Fruit fly (Drosophila melanogaster) whole organism, embryonic: ENCODE data around the gene Sfxn2.

Experiments used
- Asciz ChIP-seq: fragments of 200-800 bp; sonication (Bioruptor generic); optimal IDR thresholded peaks from 2 replicates; lab custom pipeline; 2017; ENCODE audit warnings: missing biosample characterization, mild to moderate bottlenecking, missing genetic modification characterization, missing genetic modification reagents
- CG11504 ChIP-seq: fragments of 200-800 bp; sonication (Bioruptor generic); optimal IDR thresholded peaks from 3 replicates; lab custom pipeline; 2019; ENCODE audit warnings: missing biosample characterization, mild to moderate bottlenecking, missing genetic modification characterization, moderate library complexity
- CG13624 ChIP-seq: fragments of 200-800 bp; sonication (Bioruptor generic); optimal IDR thresholded peaks from 2 replicates; lab custom pipeline; 2016; ENCODE audit warnings: missing biosample characterization, missing genetic modification characterization
- CG14860 ChIP-seq: fragments of 200-800 bp; sonication (Bioruptor generic); IDR thresholded peaks from 3 replicates; pipeline ENCODE4 v1.3.6; 2022; ENCODE audit warnings: missing biosample characterization, missing genetic modification characterization; ENCODE audit not compliant: partially characterized antibody
- CG15269 ChIP-seq: fragments of 200-800 bp; sonication (Bioruptor generic); optimal IDR thresholded peaks from 2 replicates; lab custom pipeline; 2018; ENCODE audit warnings: missing biosample characterization, mild to moderate bottlenecking, missing genetic modification characterization, moderate library complexity
- CG15514 ChIP-seq: fragments of 200-800 bp; sonication (Bioruptor generic); optimal IDR thresholded peaks from 3 replicates; lab custom pipeline; 2017; ENCODE audit warnings: missing biosample characterization, missing genetic modification characterization, mild to moderate bottlenecking, moderate library complexity, missing genetic modification reagents
- CG15696 ChIP-seq: fragments of 200-800 bp; sonication (Bioruptor generic); optimal IDR thresholded peaks from 2 replicates; lab custom pipeline; 2019; ENCODE audit warnings: missing biosample characterization, mild to moderate bottlenecking, missing genetic modification characterization, moderate library complexity
- CG16863 ChIP-seq: fragments of 200-800 bp; sonication (Bioruptor generic); optimal IDR thresholded peaks from 3 replicates; lab custom pipeline; 2016; ENCODE audit warnings: missing biosample characterization, missing genetic modification characterization
- CG31388 ChIP-seq: fragments of 200-800 bp; sonication (Bioruptor generic); optimal IDR thresholded peaks from 2 replicates; lab custom pipeline; 2016; ENCODE audit warnings: missing biosample characterization, missing genetic modification characterization
- CG31441 ChIP-seq: fragments of 200-800 bp; sonication (Bioruptor generic); IDR thresholded peaks from 2 replicates; pipeline ENCODE4 v1.3.6; 2022; ENCODE audit warnings: missing biosample characterization, missing genetic modification characterization
- CG32772 ChIP-seq: fragments of 200-800 bp; sonication (Bioruptor generic); IDR thresholded peaks from 2 replicates; pipeline ENCODE4 v1.3.6; 2022; ENCODE audit warnings: missing biosample characterization, missing genetic modification characterization
- CG34376 ChIP-seq: fragments of 200-800 bp; sonication (Bioruptor generic); optimal IDR thresholded peaks from 2 replicates; lab custom pipeline; 2018; ENCODE audit warnings: missing biosample characterization, mild to moderate bottlenecking, missing genetic modification characterization
- CG3995 ChIP-seq: fragments of 200-800 bp; sonication (Bioruptor generic); optimal IDR thresholded peaks from 3 replicates; lab custom pipeline; 2016; ENCODE audit warnings: missing biosample characterization, missing genetic modification characterization
- CG4404 ChIP-seq: fragments of 200-800 bp; sonication (Bioruptor generic); IDR thresholded peaks from 2 replicates; pipeline ENCODE4 v1.3.6; 2022; ENCODE audit warnings: missing biosample characterization, missing genetic modification characterization
- CG6689 ChIP-seq: fragments of 200-800 bp; sonication (Bioruptor generic); IDR thresholded peaks from 2 replicates; pipeline ENCODE4 v1.3.6; 2022; ENCODE audit warnings: missing biosample characterization, missing genetic modification characterization
- CG7556 ChIP-seq: fragments of 200-800 bp; sonication (Bioruptor generic); optimal IDR thresholded peaks from 2 replicates; lab custom pipeline; 2017; ENCODE audit warnings: missing biosample characterization, mild to moderate bottlenecking, missing genetic modification characterization
- CHES-1-like ChIP-seq: fragments of 200-800 bp; sonication (Bioruptor generic); optimal IDR thresholded peaks from 2 replicates; lab custom pipeline; 2016; ENCODE audit warnings: missing biosample characterization, missing genetic modification characterization
- Dad ChIP-seq: fragments of 200-800 bp; sonication (Bioruptor generic); optimal IDR thresholded peaks from 3 replicates; lab custom pipeline; 2016; ENCODE audit warnings: missing biosample characterization, missing genetic modification characterization
- Dek ChIP-seq: fragments of 200-800 bp; sonication (Bioruptor generic); optimal IDR thresholded peaks from 3 replicates; lab custom pipeline; 2019; ENCODE audit warnings: missing biosample characterization, mild to moderate bottlenecking, missing genetic modification characterization, moderate library complexity
- Dip3 ChIP-seq: fragments of 200-800 bp; sonication (Bioruptor generic); optimal IDR thresholded peaks from 3 replicates; lab custom pipeline; 2016; ENCODE audit warnings: missing biosample characterization, missing genetic modification characterization
- Ets97D ChIP-seq: fragments of 200-800 bp; sonication (Bioruptor generic); optimal IDR thresholded peaks from 3 replicates; lab custom pipeline; 2016; ENCODE audit warnings: missing biosample characterization, missing genetic modification characterization
- HmgD ChIP-seq: fragments of 200-800 bp; sonication (Bioruptor generic); optimal IDR thresholded peaks from 3 replicates; lab custom pipeline; 2016; ENCODE audit warnings: missing biosample characterization, missing genetic modification characterization
- Hr78 ChIP-seq, 2 experiments: fragments of 200-800 bp in 1 of 2; fragments of >200 bp in 1 of 2; sonication (Bioruptor generic) in 1 of 2; optimal IDR thresholded peaks; 2 replicates each; lab custom pipeline; 2017 to 2019; ENCODE audit warnings: missing biosample characterization in 2 of 2, missing genetic modification characterization in 2 of 2, mild to moderate bottlenecking in 1 of 2, moderate library complexity in 1 of 2
- Nf-YB ChIP-seq: fragments of 200-800 bp; sonication (Bioruptor generic); optimal IDR thresholded peaks from 3 replicates; lab custom pipeline; 2019; ENCODE audit warnings: missing biosample characterization, mild to moderate bottlenecking, missing genetic modification characterization, moderate library complexity
- Oli ChIP-seq: fragments of 200-800 bp; sonication (Bioruptor generic); optimal IDR thresholded peaks from 2 replicates; lab custom pipeline; 2018; ENCODE audit warnings: missing biosample characterization, mild to moderate bottlenecking, missing genetic modification characterization, moderate library complexity
- Sox100B ChIP-seq: fragments of 200-800 bp; sonication (Bioruptor generic); optimal IDR thresholded peaks from 3 replicates; lab custom pipeline; 2018; ENCODE audit warnings: missing biosample characterization, mild to moderate bottlenecking, missing genetic modification characterization
- Trl ChIP-seq, 3 experiments: fragments of >200 bp in 2 of 3; fragments of 200-800 bp in 1 of 3; sonication (Bioruptor generic) in 1 of 3; optimal IDR thresholded peaks; 2 replicates in 1 of 3; 3 replicates in 2 of 3; lab custom pipeline; 2016 to 2017; ENCODE audit warnings: missing biosample characterization in 1 of 3, missing genetic modification characterization in 1 of 3
- Vsx1 ChIP-seq: fragments of 200-800 bp; sonication (Bioruptor generic); optimal IDR thresholded peaks from 2 replicates; lab custom pipeline; 2017; ENCODE audit warnings: missing biosample characterization, mild to moderate bottlenecking, missing genetic modification characterization, missing genetic modification reagents
- ap ChIP-seq: fragments of 200-800 bp; sonication (Bioruptor generic); IDR thresholded peaks from 2 replicates; pipeline ENCODE4 v1.3.6; 2022; ENCODE audit warnings: missing biosample characterization, missing genetic modification characterization
- ara ChIP-seq: fragments of 200-800 bp; sonication (Bioruptor generic); IDR thresholded peaks from 2 replicates; pipeline ENCODE4 v1.3.6; 2022; ENCODE audit warnings: missing biosample characterization, missing genetic modification characterization
- bcd ChIP-seq: fragments of 200-800 bp; sonication (Bioruptor generic); optimal IDR thresholded peaks from 2 replicates; lab custom pipeline; 2017; ENCODE audit warnings: missing biosample characterization, mild to moderate bottlenecking, missing genetic modification characterization
- cato ChIP-seq: fragments of 200-800 bp; sonication (Bioruptor generic); optimal IDR thresholded peaks from 2 replicates; lab custom pipeline; 2016; ENCODE audit warnings: missing biosample characterization, missing genetic modification characterization, borderline replicate concordance
- chif ChIP-seq, 2 experiments: fragments of 200-800 bp; sonication (Bioruptor generic); optimal IDR thresholded peaks; 3 replicates each; lab custom pipeline; 2016; ENCODE audit warnings: missing biosample characterization in 2 of 2, missing genetic modification characterization in 2 of 2
- cwo ChIP-seq: fragments of 200-800 bp; sonication (Bioruptor generic); optimal IDR thresholded peaks from 3 replicates; lab custom pipeline; 2017; ENCODE audit warnings: missing biosample characterization, missing genetic modification characterization, mild to moderate bottlenecking, moderate library complexity, missing genetic modification reagents
- dati ChIP-seq: fragments of 200-800 bp; sonication (Bioruptor generic); IDR thresholded peaks from 2 replicates; pipeline ENCODE4 v1.3.6; 2022; ENCODE audit warnings: missing biosample characterization, missing genetic modification characterization
- esg ChIP-seq: fragments of 200-800 bp; sonication (Bioruptor generic); conservative IDR thresholded peaks from 2 replicates; pipeline ENCODE4 v1.3.6; 2022; ENCODE audit warnings: missing biosample characterization, missing genetic modification characterization
- her ChIP-seq: fragments of 200-800 bp; sonication (Bioruptor generic); optimal IDR thresholded peaks from 2 replicates; lab custom pipeline; 2016; ENCODE audit warnings: missing biosample characterization, missing genetic modification characterization
- kah ChIP-seq: fragments of 200-800 bp; sonication (Bioruptor generic); optimal IDR thresholded peaks from 2 replicates; lab custom pipeline; 2018; ENCODE audit warnings: missing biosample characterization, mild to moderate bottlenecking, missing genetic modification characterization
- ken ChIP-seq: fragments of 200-800 bp; sonication (Bioruptor generic); IDR thresholded peaks from 3 replicates; pipeline ENCODE4 v1.3.6; 2022; ENCODE audit warnings: missing biosample characterization, missing genetic modification characterization
- odd ChIP-seq: fragments of 200-800 bp; sonication (Bioruptor generic); optimal IDR thresholded peaks from 2 replicates; lab custom pipeline; 2017; ENCODE audit warnings: missing biosample characterization, mild to moderate bottlenecking, missing genetic modification characterization
- p53 ChIP-seq: fragments of 200-800 bp; sonication (Bioruptor generic); optimal IDR thresholded peaks from 2 replicates; lab custom pipeline; 2016; ENCODE audit warnings: missing biosample characterization, missing genetic modification characterization
- pan ChIP-seq, 4 experiments: fragments of >200 bp in 3 of 4; fragments of 200-800 bp in 1 of 4; sonication (Bioruptor generic) in 1 of 4; optimal IDR thresholded peaks in 3 of 4; IDR thresholded peaks in 1 of 4; 2 replicates each; pipeline versions ENCODE4 v1.3.6 to Lab custom; 2017 to 2022; ENCODE audit warnings: missing biosample characterization in 2 of 4, missing genetic modification characterization in 2 of 4, mixed read lengths in 1 of 4
- pita ChIP-seq: fragments of 200-800 bp; sonication (Bioruptor generic); optimal IDR thresholded peaks from 2 replicates; lab custom pipeline; 2017; ENCODE audit warnings: missing biosample characterization, mild to moderate bottlenecking, missing genetic modification characterization
- schlank ChIP-seq: fragments of 200-800 bp; sonication (Bioruptor generic); optimal IDR thresholded peaks from 2 replicates; lab custom pipeline; 2018; ENCODE audit warnings: missing biosample characterization, mild to moderate bottlenecking, missing genetic modification characterization
- sd ChIP-seq: fragments of 200-800 bp; sonication (Bioruptor generic); optimal IDR thresholded peaks from 3 replicates; lab custom pipeline; 2018; ENCODE audit warnings: missing biosample characterization, mild to moderate bottlenecking, missing genetic modification characterization, moderate library complexity
- slbo ChIP-seq: fragments of 200-800 bp; sonication (Bioruptor generic); IDR thresholded peaks from 2 replicates; pipeline ENCODE4 v1.3.6; 2022; ENCODE audit warnings: missing biosample characterization, missing genetic modification characterization
- stc ChIP-seq: fragments of 200-800 bp; sonication (Bioruptor generic); IDR thresholded peaks from 2 replicates; pipeline ENCODE4 v1.3.6; 2022; ENCODE audit warnings: missing biosample characterization, missing genetic modification characterization
- trh ChIP-seq: fragments of 200-800 bp; sonication (Bioruptor generic); optimal IDR thresholded peaks from 2 replicates; lab custom pipeline; 2016; ENCODE audit warnings: missing biosample characterization, missing genetic modification characterization
- tx ChIP-seq: fragments of 200-800 bp; sonication (Bioruptor generic); optimal IDR thresholded peaks from 2 replicates; lab custom pipeline; 2016; ENCODE audit warnings: missing biosample characterization, missing genetic modification characterization

The Sfxn2 gene

dm6 chr3L:19024800-19025199, 38.2 kb upstream of the Sfxn2 start (continued):
- peak; percentile 60 for TF ChIP-seq odd
- TF ChIP-seq slbo = peak; percentile 63; the same call in 1 of the 2 replicates
- peak; percentile 29 for TF ChIP-seq HmgD (GFP tag; lab: Kevin White, UChicago)
- TF ChIP-seq ken (GFP tag; lab: Robert Waterston, UW) = peak; percentile 68; the same call in 2 of the 3 replicates
- peak; percentile 11 for TF ChIP-seq Dek
- TF ChIP-seq Dad (GFP tag; lab: Kevin White, UChicago) = peak; percentile 47
- TF ChIP-seq esg = peak; percentile 75
- peak; percentile 63 for TF ChIP-seq CG13624 (GFP tag; lab: Kevin White, UChicago)
- no peak for TF ChIP-seq schlank
- TF ChIP-seq ap = peak; percentile 79
- TF ChIP-seq trh (GFP tag; lab: Kevin White, UChicago) = peak; percentile 17
- no peak for TF ChIP-seq pan (optimal IDR thresholded peaks at IDR 0.05; lab: Kevin White, UChicago)
- peak in 1 of 2 experiments; percentile 84 for TF ChIP-seq pan (GFP tag; optimal IDR thresholded peaks at IDR 0.05 in 1 of 2, IDR thresholded peaks at IDR 0.05 in 1 of 2)
- TF ChIP-seq CG31441 (GFP tag; lab: Robert Waterston, UW) = peak; percentile 88
- TF ChIP-seq Dip3 (GFP tag; lab: Kevin White, UChicago) = peak; percentile 22
- peak; percentile 66; the same call in 1 of the 2 replicates for TF ChIP-seq dati (GFP tag; lab: Robert Waterston, UW)
- TF ChIP-seq CG4404 (GFP tag; lab: Robert Waterston, UW) = peak; percentile 81
- TF ChIP-seq CG31388 (GFP tag; lab: Kevin White, UChicago) = no peak
- no peak for TF ChIP-seq CG3995 (GFP tag; lab: Kevin White, UChicago)
- TF ChIP-seq Sox100B (GFP tag; lab: Kevin White, UChicago) = peak; percentile 62
- TF ChIP-seq cato (GFP tag; lab: Kevin White, UChicago) = peak; percentile 38
- peak; percentile 41 for TF ChIP-seq CHES-1-like (GFP tag; lab: Kevin White, UChicago)
- TF ChIP-seq Trl (optimal IDR thresholded peaks at IDR 0.05; lab: Kevin White, UChicago) = no peak
- TF ChIP-seq Trl (GFP tag; optimal IDR thresholded peaks at IDR 0.05; lab: Kevin White, UChicago) = peak; percentile 42
- no peak for TF ChIP-seq Ets97D (GFP tag; lab: Kevin White, UChicago)
- peak; percentile 73 for TF ChIP-seq bcd
- TF ChIP-seq Oli (tag; lab: Kevin White, UChicago) = peak; percentile 82
- TF ChIP-seq Vsx1 (GFP tag; lab: Kevin White, UChicago) = peak; percentile 28
- no peak for TF ChIP-seq p53 (GFP tag; lab: Kevin White, UChicago)
- peak; percentile 81 for TF ChIP-seq stc
- peak in 1 of 2 experiments; percentile 50 for TF ChIP-seq Hr78 (GFP tag; optimal IDR thresholded peaks at IDR 0.05; lab: Kevin White, UChicago)
- TF ChIP-seq Asciz (GFP tag; lab: Kevin White, UChicago) = peak; percentile 80
- TF ChIP-seq tx (GFP tag; lab: Kevin White, UChicago) = peak; percentile 50
- TF ChIP-seq CG11504 = peak; percentile 82
- peak; percentile 47 for TF ChIP-seq kah (GFP tag; lab: Kevin White, UChicago)
- TF ChIP-seq CG15696 = peak; percentile 61
- TF ChIP-seq CG7556 (GFP tag; lab: Kevin White, UChicago) = peak; percentile 71
- no peak for TF ChIP-seq pita (GFP tag; lab: Kevin White, UChicago)
- TF ChIP-seq her = peak; percentile 9
- peak; percentile 92 for TF ChIP-seq ara (GFP tag; lab: Robert Waterston, UW)
- peak; percentile 55 for TF ChIP-seq cwo
- peak; percentile 75 for TF ChIP-seq CG15269 (tag; lab: Kevin White, UChicago)
- no peak for TF ChIP-seq CG14860 (GFP tag; lab: Robert Waterston, UW)
- peak; percentile 15 for TF ChIP-seq sd
- TF ChIP-seq CG32772 = peak; percentile 85
- peak; percentile 83 for TF ChIP-seq CG16863
- TF ChIP-seq Nf-YB = peak; percentile 56
- TF ChIP-seq CG6689 = peak; percentile 83
- no peak for TF ChIP-seq CG34376 (GFP tag; lab: Kevin White, UChicago)
- TF ChIP-seq CG15514 = peak; percentile 23
- peak; percentile 74 to 86 for TF ChIP-seq chif (GFP tag; optimal IDR thresholded peaks at IDR 0.05; lab: Kevin White, UChicago)
